Fruit fly (Drosophila melanogaster) whole organism, embryonic: ENCODE results near the gene UQCR-C2.

ENCODE experiments used
- Aef1 ChIP-seq: fragments of 200-800 bp; sonication (Bioruptor generic); IDR thresholded peaks from 3 replicates; pipeline ENCODE4 v1.3.6; 2022; ENCODE audit warnings: missing biosample characterization, missing genetic modification characterization
- B-H1 ChIP-seq: fragments of 200-800 bp; sonication (Bioruptor generic); IDR thresholded peaks from 3 replicates; pipeline ENCODE4 v1.3.6; 2022; ENCODE audit warnings: missing biosample characterization, missing genetic modification characterization
- CG10543 ChIP-seq: fragments of 200-800 bp; sonication (Bioruptor generic); optimal IDR thresholded peaks from 3 replicates; lab custom pipeline; 2017; ENCODE audit warnings: missing biosample characterization, mild to moderate bottlenecking, missing genetic modification characterization, moderate library complexity
- CG10565 ChIP-seq: fragments of 200-800 bp; sonication (Bioruptor generic); optimal IDR thresholded peaks from 3 replicates; lab custom pipeline; 2016; ENCODE audit warnings: missing biosample characterization, mild to moderate bottlenecking, missing genetic modification characterization
- CG12219 ChIP-seq: fragments of 200-800 bp; sonication (Bioruptor generic); optimal IDR thresholded peaks from 3 replicates; lab custom pipeline; 2018; ENCODE audit warnings: missing biosample characterization, mild to moderate bottlenecking, missing genetic modification characterization
- CG12744 ChIP-seq: fragments of 200-800 bp; sonication (Bioruptor generic); optimal IDR thresholded peaks from 2 replicates; lab custom pipeline; 2016; ENCODE audit warnings: missing biosample characterization, missing genetic modification characterization
- CG12769 ChIP-seq: fragments of 200-800 bp; sonication (Bioruptor generic); optimal IDR thresholded peaks from 2 replicates; lab custom pipeline; 2019; ENCODE audit warnings: missing biosample characterization, mild to moderate bottlenecking, missing genetic modification characterization, moderate library complexity
- CG13624 ChIP-seq: fragments of 200-800 bp; sonication (Bioruptor generic); optimal IDR thresholded peaks from 2 replicates; lab custom pipeline; 2016; ENCODE audit warnings: missing biosample characterization, missing genetic modification characterization
- CG1529 ChIP-seq: fragments of 200-800 bp; sonication (Bioruptor generic); optimal IDR thresholded peaks from 3 replicates; lab custom pipeline; 2018; ENCODE audit warnings: missing biosample characterization, missing genetic modification characterization
- CG16813 ChIP-seq: fragments of 200-800 bp; sonication (Bioruptor generic); IDR thresholded peaks from 3 replicates; pipeline ENCODE4 v1.3.6; 2022; ENCODE audit warnings: missing biosample characterization, missing genetic modification characterization; ENCODE audit not compliant: partially characterized antibody
- CG1832 ChIP-seq: fragments of 200-800 bp; sonication (Bioruptor generic); optimal IDR thresholded peaks from 2 replicates; lab custom pipeline; 2017; ENCODE audit warnings: missing biosample characterization, mild to moderate bottlenecking, missing genetic modification characterization, inconsistent platforms
- CG32532 ChIP-seq: fragments of 200-800 bp; sonication (Bioruptor generic); IDR thresholded peaks from 2 replicates; pipeline ENCODE4 v1.3.6; 2022; ENCODE audit warnings: missing biosample characterization, missing genetic modification characterization
- CG4328 ChIP-seq: fragments of 200-800 bp; sonication (Bioruptor generic); optimal IDR thresholded peaks from 3 replicates; lab custom pipeline; 2017; ENCODE audit warnings: missing biosample characterization, missing genetic modification reagents, missing genetic modification characterization
- CG43689 ChIP-seq: fragments of 200-800 bp; sonication (Bioruptor generic); IDR thresholded peaks from 2 replicates; pipeline ENCODE4 v1.3.6; 2022; ENCODE audit warnings: missing biosample characterization, missing genetic modification characterization
- CG7745 ChIP-seq: fragments of 200-800 bp; sonication (Bioruptor generic); optimal IDR thresholded peaks from 2 replicates; lab custom pipeline; 2018; ENCODE audit warnings: missing biosample characterization, mild to moderate bottlenecking, missing genetic modification characterization, moderate library complexity
- CG8281 ChIP-seq: fragments of 200-800 bp; sonication (Bioruptor generic); optimal IDR thresholded peaks from 2 replicates; lab custom pipeline; 2018; ENCODE audit warnings: missing biosample characterization, mild to moderate bottlenecking, missing genetic modification characterization, moderate library complexity
- CG8359 ChIP-seq: fragments of 200-800 bp; sonication (Bioruptor generic); optimal IDR thresholded peaks from 2 replicates; lab custom pipeline; 2017; ENCODE audit warnings: missing biosample characterization, mild to moderate bottlenecking, missing genetic modification characterization, borderline replicate concordance
- D ChIP-seq, 2 experiments: fragments of 200-800 bp in 1 of 2; fragments of >200 bp in 1 of 2; sonication (Bioruptor generic) in 1 of 2; optimal IDR thresholded peaks; 2 replicates in 1 of 2; 3 replicates in 1 of 2; lab custom pipeline; 2017; ENCODE audit warnings: mild to moderate bottlenecking in 1 of 2, missing biosample characterization in 1 of 2, missing genetic modification characterization in 1 of 2, missing genetic modification reagents in 1 of 2
- ERR ChIP-seq: fragments of 200-800 bp; sonication (Bioruptor generic); optimal IDR thresholded peaks from 2 replicates; lab custom pipeline; 2016; ENCODE audit warnings: missing biosample characterization, missing genetic modification characterization
- HmgD ChIP-seq: fragments of 200-800 bp; sonication (Bioruptor generic); optimal IDR thresholded peaks from 3 replicates; lab custom pipeline; 2016; ENCODE audit warnings: missing biosample characterization, missing genetic modification characterization
- Hr78 ChIP-seq, 2 experiments: fragments of 200-800 bp in 1 of 2; fragments of >200 bp in 1 of 2; sonication (Bioruptor generic) in 1 of 2; optimal IDR thresholded peaks; 2 replicates each; lab custom pipeline; 2017 to 2019; ENCODE audit warnings: missing biosample characterization in 2 of 2, missing genetic modification characterization in 2 of 2, mild to moderate bottlenecking in 1 of 2, moderate library complexity in 1 of 2
- Lhr ChIP-seq: fragments of 200-800 bp; sonication (Bioruptor generic); optimal IDR thresholded peaks from 3 replicates; lab custom pipeline; 2017; ENCODE audit warnings: mild to moderate bottlenecking, missing biosample characterization, missing genetic modification reagents, missing genetic modification characterization
- Med ChIP-seq: fragments of 200-800 bp; sonication (Bioruptor generic); peaks from one replicate; lab custom pipeline; 2016; ENCODE audit warnings: missing biosample characterization, missing genetic modification characterization, mild to moderate bottlenecking, inconsistent platforms, moderate library complexity
- Meics ChIP-seq: fragments of 200-800 bp; sonication (Bioruptor generic); optimal IDR thresholded peaks from 2 replicates; lab custom pipeline; 2017; ENCODE audit warnings: missing biosample characterization, mild to moderate bottlenecking, missing genetic modification characterization
- Opbp ChIP-seq: fragments of 200-800 bp; sonication (Bioruptor generic); IDR thresholded peaks from 3 replicates; pipeline ENCODE4 v1.3.6; 2022; ENCODE audit warnings: missing biosample characterization, missing genetic modification characterization; ENCODE audit not compliant: partially characterized antibody
- Pdp1 ChIP-seq, 2 experiments: fragments of 200-800 bp; sonication (Bioruptor generic); optimal IDR thresholded peaks; 3 replicates each; lab custom pipeline; 2016; ENCODE audit warnings: missing biosample characterization in 2 of 2, missing genetic modification characterization in 2 of 2, mild to moderate bottlenecking in 1 of 2, moderate library complexity in 1 of 2
- Sin3A ChIP-seq: fragments of >200 bp; optimal IDR thresholded peaks from 2 replicates; lab custom pipeline; 2018
- abd-A ChIP-seq: fragments of 200-800 bp; sonication (Bioruptor generic); optimal IDR thresholded peaks from 3 replicates; lab custom pipeline; 2019; ENCODE audit warnings: missing biosample characterization, mild to moderate bottlenecking, missing genetic modification characterization, moderate library complexity
- ase ChIP-seq: fragments of 200-800 bp; sonication (Bioruptor generic); IDR thresholded peaks from 3 replicates; pipeline ENCODE4 v1.3.6; 2022; ENCODE audit warnings: missing biosample characterization, missing genetic modification characterization
- az2 ChIP-seq: fragments of 200-800 bp; sonication (Bioruptor generic); optimal IDR thresholded peaks from 3 replicates; lab custom pipeline; 2016; ENCODE audit warnings: missing biosample characterization, missing genetic modification characterization
- bigmax ChIP-seq: fragments of 200-800 bp; sonication (Bioruptor generic); optimal IDR thresholded peaks from 2 replicates; lab custom pipeline; 2018; ENCODE audit warnings: missing biosample characterization, mild to moderate bottlenecking, missing genetic modification characterization
- btn ChIP-seq: fragments of 200-800 bp; sonication (Bioruptor generic); optimal IDR thresholded peaks from 2 replicates; lab custom pipeline; 2016; ENCODE audit warnings: missing biosample characterization, missing genetic modification characterization
- chif ChIP-seq, 2 experiments: fragments of 200-800 bp; sonication (Bioruptor generic); optimal IDR thresholded peaks; 3 replicates each; lab custom pipeline; 2016; ENCODE audit warnings: missing biosample characterization in 2 of 2, missing genetic modification characterization in 2 of 2
- crol ChIP-seq: fragments of 200-800 bp; sonication (Bioruptor generic); IDR thresholded peaks from 2 replicates; pipeline ENCODE4 v1.3.6; 2022; ENCODE audit warnings: missing biosample characterization, missing genetic modification characterization
- dm ChIP-seq: fragments of 200-800 bp; sonication (Bioruptor generic); optimal IDR thresholded peaks from 3 replicates; lab custom pipeline; 2016; ENCODE audit warnings: missing biosample characterization, missing genetic modification characterization
- emc ChIP-seq: fragments of 200-800 bp; sonication (Bioruptor generic); optimal IDR thresholded peaks from 2 replicates; lab custom pipeline; 2016; ENCODE audit warnings: missing biosample characterization, missing genetic modification characterization
- en ChIP-seq: fragments of 200-800 bp; sonication (Bioruptor generic); optimal IDR thresholded peaks from 2 replicates; lab custom pipeline; 2016; ENCODE audit warnings: missing biosample characterization, missing genetic modification characterization
- fd64A ChIP-seq: fragments of 200-800 bp; sonication (Bioruptor generic); optimal IDR thresholded peaks from 3 replicates; lab custom pipeline; 2018; ENCODE audit warnings: missing biosample characterization, mild to moderate bottlenecking, missing genetic modification characterization
- ftz-f1 ChIP-seq: fragments of 200-800 bp; sonication (Bioruptor generic); optimal IDR thresholded peaks from 2 replicates; lab custom pipeline; 2016; ENCODE audit warnings: missing biosample characterization, missing genetic modification characterization
- insv ChIP-seq, 2 experiments: fragments of 200-800 bp; sonication (Bioruptor generic); optimal IDR thresholded peaks; 3 replicates each; lab custom pipeline; 2016 to 2018; ENCODE audit warnings: missing biosample characterization in 2 of 2, missing genetic modification characterization in 2 of 2
- jing ChIP-seq: fragments of 200-800 bp; sonication (Bioruptor generic); optimal IDR thresholded peaks from 2 replicates; lab custom pipeline; 2018; ENCODE audit warnings: missing biosample characterization, mild to moderate bottlenecking, missing genetic modification characterization
- kni ChIP-seq: fragments of 200-800 bp; sonication (Bioruptor generic); optimal IDR thresholded peaks from 3 replicates; lab custom pipeline; 2017; ENCODE audit warnings: mild to moderate bottlenecking, missing biosample characterization, missing genetic modification reagents, missing genetic modification characterization
- mam ChIP-seq: fragments of 200-800 bp; sonication (Bioruptor generic); optimal IDR thresholded peaks from 3 replicates; lab custom pipeline; 2016; ENCODE audit warnings: missing biosample characterization, missing genetic modification characterization
- schlank ChIP-seq: fragments of 200-800 bp; sonication (Bioruptor generic); optimal IDR thresholded peaks from 2 replicates; lab custom pipeline; 2018; ENCODE audit warnings: missing biosample characterization, mild to moderate bottlenecking, missing genetic modification characterization
- sd ChIP-seq: fragments of 200-800 bp; sonication (Bioruptor generic); optimal IDR thresholded peaks from 3 replicates; lab custom pipeline; 2018; ENCODE audit warnings: missing biosample characterization, mild to moderate bottlenecking, missing genetic modification characterization, moderate library complexity
- sens ChIP-seq: fragments of 200-800 bp; sonication (Bioruptor generic); peaks from one replicate; lab custom pipeline; 2016; ENCODE audit warnings: missing biosample characterization, missing genetic modification characterization
- toy ChIP-seq: fragments of 200-800 bp; sonication (Bioruptor generic); IDR thresholded peaks from 2 replicates; pipeline ENCODE4 v1.3.6; 2022; ENCODE audit warnings: missing biosample characterization, missing genetic modification characterization
- ttk ChIP-seq: fragments of 200-800 bp; sonication (Bioruptor generic); IDR thresholded peaks from 2 replicates; pipeline ENCODE4 v2.1.2; 2022; ENCODE audit warnings: missing biosample characterization, missing genetic modification characterization
- yki ChIP-seq: fragments of >200 bp; optimal IDR thresholded peaks from 3 replicates; lab custom pipeline; 2018

The UQCR-C2 gene

DNA sequence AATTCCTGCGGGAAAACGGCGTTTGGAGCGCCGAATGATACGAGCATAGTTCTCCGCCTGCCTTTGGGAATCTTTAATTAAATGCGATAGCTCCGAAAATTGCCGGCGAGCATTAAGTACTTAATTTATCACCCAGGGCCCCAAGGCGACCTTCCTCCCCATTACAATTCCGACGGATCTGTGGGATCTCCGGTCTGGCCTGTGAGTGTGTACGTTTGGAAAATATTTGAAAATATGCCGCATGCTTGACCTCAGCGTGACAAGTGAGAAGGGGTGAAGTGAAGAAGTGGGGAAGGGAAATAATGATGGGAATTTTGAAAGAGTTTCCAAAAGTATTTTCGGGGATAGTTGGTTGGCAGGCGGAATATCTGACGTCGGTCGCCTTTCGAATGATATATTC lies 14.5 kb upstream of the UQCR-C2 start:
- TF ChIP-seq fd64A (GFP tag; lab: Kevin White, UChicago) (no peak), emc (GFP tag; lab: Kevin White, UChicago) (no peak), abd-A (peak; percentile 28), kni (GFP tag; lab: Kevin White, UChicago) (peak; percentile 48), chif (GFP tag; optimal IDR thresholded peaks at IDR 0.05; lab: Kevin White, UChicago) (no peak), Med (peak; percentile 4), sens (GFP tag; lab: Kevin White, UChicago) (peak; percentile 26), toy (GFP tag; lab: Robert Waterston, UW) (no peak), CG4328 (GFP tag; lab: Kevin White, UChicago) (peak; percentile 13), CG10543 (peak; percentile 52), btn (GFP tag; lab: Kevin White, UChicago) (no peak), yki (lab: Kevin White, UChicago) (no peak), Meics (no peak), ttk (GFP tag; lab: Robert Waterston, UW) (no peak), Hr78 (GFP tag; optimal IDR thresholded peaks at IDR 0.05; lab: Kevin White, UChicago) (peak in 1 of 2 experiments; percentile 69), schlank (no peak), CG7745 (tag; lab: Kevin White, UChicago) (peak; percentile 66), CG8281 (tag; lab: Kevin White, UChicago) (peak; percentile 7), bigmax (GFP tag; lab: Kevin White, UChicago) (no peak), crol (peak; percentile 57), dm (GFP tag; lab: Kevin White, UChicago) (no peak), Sin3A (lab: Kevin White, UChicago) (no peak), CG1529 (GFP tag; lab: Kevin White, UChicago) (no peak), CG12744 (GFP tag; lab: Kevin White, UChicago) (no peak), CG12769 (tag; lab: Kevin White, UChicago) (peak; percentile 96), ftz-f1 (GFP tag; lab: Kevin White, UChicago) (peak; percentile 75), CG12219 (GFP tag; lab: Kevin White, UChicago) (no peak), CG8359 (GFP tag; lab: Kevin White, UChicago) (peak; percentile 14), ase (no peak), Opbp (GFP tag; lab: Robert Waterston, UW) (0 out of 3 replicates have a peak, but pooled peaks have one; percentile 10), sd (tag; lab: Kevin White, UChicago) (peak; percentile 95)

DNA sequence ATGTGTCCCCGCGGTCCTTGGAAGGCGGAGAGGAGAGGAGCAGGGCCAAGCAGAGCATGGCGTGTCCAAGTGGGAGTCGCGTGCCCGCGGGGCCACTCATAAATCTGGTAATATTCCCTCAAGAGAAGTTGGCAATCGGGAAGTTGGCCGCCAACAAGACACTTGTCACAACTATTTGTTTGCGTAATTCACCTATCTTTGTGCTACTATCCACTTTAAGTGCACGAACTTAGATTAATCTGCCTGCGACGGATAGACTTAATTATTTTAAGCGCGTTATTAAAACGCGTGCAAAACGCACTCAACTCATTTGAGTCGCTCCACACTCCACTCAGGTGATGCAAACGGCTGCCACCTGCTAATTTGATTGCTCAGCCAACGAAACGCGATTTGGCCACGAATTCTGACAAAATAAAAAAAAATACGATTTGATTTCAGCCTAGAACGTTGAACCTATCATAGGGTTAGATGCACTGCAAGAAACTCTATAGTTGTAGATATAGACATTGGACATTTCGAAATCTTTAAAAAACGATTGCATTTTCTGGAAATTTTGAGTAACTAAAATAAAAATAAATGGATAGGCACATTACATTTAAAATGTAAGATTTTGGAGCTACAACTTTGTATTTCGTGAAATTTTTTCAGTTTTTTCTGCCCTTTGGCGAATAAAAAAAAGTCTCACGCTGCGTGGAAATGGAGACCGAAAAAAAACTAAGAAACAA lies 12.7 kb upstream of the UQCR-C2 start:
- no peak for TF ChIP-seq HmgD (GFP tag; lab: Kevin White, UChicago)
- peak; percentile 83 for TF ChIP-seq CG32532
- no peak for TF ChIP-seq Lhr
- peak; percentile 5 for TF ChIP-seq en (GFP tag; lab: Kevin White, UChicago)
- TF ChIP-seq CG16813 (GFP tag; lab: Robert Waterston, UW): no peak
- TF ChIP-seq insv (GFP tag; optimal IDR thresholded peaks at IDR 0.05; lab: Kevin White, UChicago): no peak
- TF ChIP-seq ase: no peak
- TF ChIP-seq az2: peak; percentile 33
- TF ChIP-seq CG1832 (GFP tag; lab: Kevin White, UChicago): no peak
- TF ChIP-seq CG13624: peak; percentile 61
- TF ChIP-seq Aef1 (GFP tag; lab: Robert Waterston, UW): peak; percentile 47; the same call in 2 of the 3 replicates
- no peak for TF ChIP-seq D (optimal IDR thresholded peaks at IDR 0.05; lab: Kevin White, UChicago)
- no peak for TF ChIP-seq D (GFP tag; optimal IDR thresholded peaks at IDR 0.05; lab: Kevin White, UChicago)
- no peak for TF ChIP-seq jing (GFP tag; lab: Kevin White, UChicago)
- peak; percentile 50 for TF ChIP-seq mam (GFP tag; lab: Kevin White, UChicago)
- no peak; the same call in 2 of the 3 replicates for TF ChIP-seq B-H1
- 0 out of 2 replicates have a peak, but pooled peaks have one; percentile 7 for TF ChIP-seq CG43689
- no peak for TF ChIP-seq fd64A (GFP tag; lab: Kevin White, UChicago)
- TF ChIP-seq CG10565 (GFP tag; lab: Kevin White, UChicago): no peak
- TF ChIP-seq ERR (GFP tag; lab: Kevin White, UChicago): no peak
- peak in 1 of 2 experiments; percentile 42 for TF ChIP-seq Pdp1 (GFP tag; optimal IDR thresholded peaks at IDR 0.05; lab: Kevin White, UChicago)
